Fruit fly (Drosophila melanogaster) whole organism, wandering third instar larva: ENCODE data around the gene vari.

ENCODE experiments used
- Abd-B ChIP-seq: fragments of >200 bp; optimal IDR thresholded peaks from 2 replicates; lab custom pipeline; 2017; ENCODE audit warnings: missing biosample characterization, missing genetic modification characterization
- CG32264 ChIP-seq: fragments of 200-800 bp; sonication (Bioruptor generic); optimal IDR thresholded peaks from 2 replicates; lab custom pipeline; 2016; ENCODE audit warnings: missing biosample characterization, missing genetic modification characterization
- CG9705 ChIP-seq: fragments of 200-800 bp; sonication (Bioruptor generic); optimal IDR thresholded peaks from 2 replicates; lab custom pipeline; 2018; ENCODE audit warnings: missing biosample characterization, mild to moderate bottlenecking, missing genetic modification characterization
- CrebA ChIP-seq: fragments of 200-800 bp; sonication (Bioruptor generic); optimal IDR thresholded peaks from 2 replicates; lab custom pipeline; 2016; ENCODE audit warnings: missing biosample characterization, mild to moderate bottlenecking, missing genetic modification characterization, borderline replicate concordance
- Dfd ChIP-seq: fragments of >200 bp; optimal IDR thresholded peaks from 2 replicates; lab custom pipeline; 2017; ENCODE audit warnings: missing biosample characterization, missing genetic modification characterization
- Dif ChIP-seq: fragments of 200-275, 200-300 bp; sonication (Bioruptor generic); optimal IDR thresholded peaks from 2 replicates; lab custom pipeline; 2018; ENCODE audit warnings: missing biosample characterization, missing genetic modification characterization; ENCODE audit not compliant: partially characterized antibody
- GATAd ChIP-seq: sonication (Bioruptor generic); optimal IDR thresholded peaks from 2 replicates; lab custom pipeline; 2016; ENCODE audit warnings: missing biosample characterization, missing genetic modification characterization
- Hnf4 ChIP-seq: fragments of 200-800 bp; sonication (Bioruptor generic); optimal IDR thresholded peaks from 2 replicates; lab custom pipeline; 2016; ENCODE audit warnings: missing biosample characterization, mild to moderate bottlenecking, missing genetic modification characterization
- Hr78 ChIP-seq: fragments of >200 bp; optimal IDR thresholded peaks from 2 replicates; lab custom pipeline; 2017; ENCODE audit warnings: missing biosample characterization, missing genetic modification characterization
- Myc ChIP-seq: fragments of >200 bp; optimal IDR thresholded peaks from 2 replicates; lab custom pipeline; 2017
- N ChIP-seq: fragments of >200 bp; optimal IDR thresholded peaks from 2 replicates; lab custom pipeline; 2018; ENCODE audit warnings: missing biosample characterization, missing external identifiers, missing genetic modification characterization
- OdsH ChIP-seq: fragments of 200-800 bp; sonication (Bioruptor generic); optimal IDR thresholded peaks from 2 replicates; lab custom pipeline; 2016; ENCODE audit warnings: missing biosample characterization, mild to moderate bottlenecking, missing genetic modification characterization
- Sp1 ChIP-seq: fragments of 200-800 bp; sonication (Bioruptor generic); optimal IDR thresholded peaks from 3 replicates; lab custom pipeline; 2019; ENCODE audit warnings: missing biosample characterization, mild to moderate bottlenecking, missing genetic modification characterization, moderate library complexity
- Vsx2 ChIP-seq: fragments of 200-300, 225-300 bp; sonication (Bioruptor generic); optimal IDR thresholded peaks from 2 replicates; lab custom pipeline; 2018; ENCODE audit warnings: missing biosample characterization, missing genetic modification characterization; ENCODE audit not compliant: partially characterized antibody
- br ChIP-seq: fragments of 200-800 bp; sonication (Bioruptor generic); optimal IDR thresholded peaks from 2 replicates; lab custom pipeline; 2016; ENCODE audit warnings: missing biosample characterization, missing genetic modification characterization
- brk ChIP-seq: fragments of 200-800 bp; sonication (Bioruptor generic); optimal IDR thresholded peaks from 2 replicates; lab custom pipeline; 2016; ENCODE audit warnings: missing biosample characterization, mild to moderate bottlenecking, missing genetic modification characterization
- dl ChIP-seq, 2 experiments: fragments of 175-275, 200-275 bp in 1 of 2; fragments of 200-275 bp in 1 of 2; sonication (Bioruptor generic); optimal IDR thresholded peaks; lab custom pipeline; 2018; ENCODE audit warnings: mild to moderate bottlenecking in 2 of 2, missing biosample characterization in 2 of 2, missing genetic modification characterization in 2 of 2, moderate library complexity in 2 of 2; ENCODE audit not compliant: partially characterized antibody in 2 of 2, insufficient read depth in 1 of 2
- dmrt93B ChIP-seq: fragments of 200-800 bp; sonication (Bioruptor generic); optimal IDR thresholded peaks from 2 replicates; lab custom pipeline; 2018; ENCODE audit warnings: missing biosample characterization, mild to moderate bottlenecking, missing genetic modification characterization
- dsf ChIP-seq: sonication (Bioruptor generic); optimal IDR thresholded peaks from 2 replicates; lab custom pipeline; 2016; ENCODE audit warnings: missing biosample characterization, missing genetic modification characterization, borderline replicate concordance
- ey ChIP-seq: fragments of 200-800 bp; sonication (Bioruptor generic); optimal IDR thresholded peaks from 2 replicates; lab custom pipeline; 2016; ENCODE audit warnings: missing biosample characterization, missing genetic modification characterization
- foxo ChIP-seq, 2 experiments: fragments of 200-800 bp; sonication (Bioruptor generic); optimal IDR thresholded peaks; 2 replicates in 1 of 2; 3 replicates in 1 of 2; lab custom pipeline; 2016 to 2017; ENCODE audit warnings: missing biosample characterization in 2 of 2, missing genetic modification characterization in 2 of 2
- fru ChIP-seq: fragments of 200-800 bp; sonication (Bioruptor generic); optimal IDR thresholded peaks from 3 replicates; lab custom pipeline; 2016; ENCODE audit warnings: missing biosample characterization, mild to moderate bottlenecking, missing genetic modification characterization
- h ChIP-seq: fragments of 200-800 bp; sonication (Bioruptor generic); optimal IDR thresholded peaks from 3 replicates; lab custom pipeline; 2016; ENCODE audit warnings: missing biosample characterization, mild to moderate bottlenecking, missing genetic modification characterization
- jim ChIP-seq: fragments of 175-275, 200-325 bp; sonication (Bioruptor generic); optimal IDR thresholded peaks from 2 replicates; lab custom pipeline; 2016; ENCODE audit warnings: missing biosample characterization, mild to moderate bottlenecking, missing genetic modification characterization
- lola ChIP-seq: fragments of >200 bp; optimal IDR thresholded peaks from 2 replicates; lab custom pipeline; 2017; ENCODE audit warnings: missing biosample characterization, missing genetic modification characterization
- pan ChIP-seq: fragments of >200 bp; optimal IDR thresholded peaks from 2 replicates; lab custom pipeline; 2017
- rgr ChIP-seq: fragments of 200-800 bp; sonication (Bioruptor generic); optimal IDR thresholded peaks from 3 replicates; lab custom pipeline; 2016; ENCODE audit warnings: missing biosample characterization, mild to moderate bottlenecking, missing genetic modification characterization
- sage ChIP-seq: fragments of 200-800 bp; sonication (Bioruptor generic); optimal IDR thresholded peaks from 2 replicates; lab custom pipeline; 2016; ENCODE audit warnings: missing biosample characterization, mild to moderate bottlenecking, missing genetic modification characterization
- tai ChIP-seq: sonication (Bioruptor generic); optimal IDR thresholded peaks from 2 replicates; lab custom pipeline; 2016; ENCODE audit warnings: missing biosample characterization, missing genetic modification characterization
- woc ChIP-seq: sonication (Bioruptor generic); optimal IDR thresholded peaks from 2 replicates; lab custom pipeline; 2016; ENCODE audit warnings: missing biosample characterization, mild to moderate bottlenecking, missing genetic modification characterization

vari gene

DNA sequence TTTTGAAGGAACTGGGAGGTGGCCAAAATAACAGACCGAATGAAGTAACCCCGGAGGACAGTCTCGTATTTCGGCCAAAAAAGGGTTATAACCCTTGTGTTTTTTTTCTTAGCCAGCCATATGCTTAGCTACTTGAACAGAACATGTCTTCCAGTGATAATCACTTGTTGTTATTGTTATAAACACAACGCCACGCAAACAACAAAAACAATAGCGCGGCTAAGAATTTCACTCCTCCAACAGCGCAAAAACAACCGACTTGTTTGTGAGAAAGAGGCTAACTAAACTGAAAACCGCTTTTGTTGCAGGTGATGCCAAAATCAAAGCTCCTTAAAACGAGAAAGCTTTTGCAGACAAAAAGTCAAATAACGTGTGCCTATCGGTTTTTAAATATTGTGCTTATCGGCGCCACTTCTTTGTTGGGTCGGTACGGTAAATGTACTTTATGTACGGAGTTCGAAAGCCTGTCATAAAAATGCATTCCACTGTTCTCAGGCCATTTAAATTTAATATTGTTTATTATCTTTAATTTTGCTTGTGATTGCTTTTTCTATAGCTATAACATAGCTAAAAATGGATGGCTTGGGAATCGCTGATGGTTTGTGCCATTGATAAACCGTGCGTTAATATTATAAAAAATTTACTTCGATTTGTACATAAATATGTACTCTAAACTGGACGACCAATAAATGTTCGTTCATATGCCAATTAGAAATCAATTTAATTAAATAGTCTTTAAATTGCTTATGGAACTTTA lies at the start of gene vari:
Gene vari, minus strand, starts transcription at position 285 of the 757 bp plus-strand sequence.
- TF ChIP-seq Dif (GFP tag; lab: Kevin White, UChicago) (peak; percentile 35), Dfd (GFP tag; lab: Kevin White, UChicago) (no peak), dl (GFP tag; optimal IDR thresholded peaks at IDR 0.05; lab: Kevin White, UChicago; ENCODE audit: insufficient read depth in 1 of 2, partially characterized antibody in 2 of 2) (peak in 1 of 2 experiments; percentile 41), GATAd (GFP tag; lab: Kevin White, UChicago) (no peak), sage (peak; percentile 10), rgr (GFP tag; lab: Kevin White, UChicago) (no peak), Sp1 (GFP tag; lab: Kevin White, UChicago) (peak; percentile 11), Myc (lab: Kevin White, UChicago) (peak; percentile 92), Vsx2 (peak; percentile 43), Abd-B (GFP tag; lab: Kevin White, UChicago) (no peak), ey (no peak), tai (GFP tag; lab: Kevin White, UChicago) (no peak)
- TF ChIP-seq, all 38 proteins: peak for 6

DNA sequence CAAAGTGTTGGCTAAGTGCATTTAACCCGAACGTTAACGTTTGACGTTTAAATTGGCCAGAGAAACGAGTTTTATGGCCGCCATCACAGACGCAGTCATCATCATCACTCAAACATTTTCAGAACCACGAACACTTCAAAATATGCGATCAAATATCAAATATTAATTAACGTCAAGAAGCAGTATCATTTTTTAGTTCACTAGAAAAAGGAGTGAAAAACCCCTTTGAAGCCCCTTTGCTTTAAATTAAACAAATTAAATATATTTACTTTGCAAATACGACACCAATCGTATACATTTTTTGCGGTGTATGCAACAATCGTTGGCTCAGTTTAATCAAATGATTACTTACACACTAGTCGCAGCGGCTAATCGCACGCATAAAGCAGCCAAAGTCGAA lies 47.5 kb upstream of the vari start:
- TF ChIP-seq CrebA (GFP tag; lab: Kevin White, UChicago) (no peak), ey (no peak), fru (GFP tag; lab: Kevin White, UChicago) (no peak), CG9705 (GFP tag; lab: Kevin White, UChicago) (no peak), h (GFP tag; lab: Kevin White, UChicago) (no peak), CG32264 (GFP tag; lab: Kevin White, UChicago) (no peak)

DNA sequence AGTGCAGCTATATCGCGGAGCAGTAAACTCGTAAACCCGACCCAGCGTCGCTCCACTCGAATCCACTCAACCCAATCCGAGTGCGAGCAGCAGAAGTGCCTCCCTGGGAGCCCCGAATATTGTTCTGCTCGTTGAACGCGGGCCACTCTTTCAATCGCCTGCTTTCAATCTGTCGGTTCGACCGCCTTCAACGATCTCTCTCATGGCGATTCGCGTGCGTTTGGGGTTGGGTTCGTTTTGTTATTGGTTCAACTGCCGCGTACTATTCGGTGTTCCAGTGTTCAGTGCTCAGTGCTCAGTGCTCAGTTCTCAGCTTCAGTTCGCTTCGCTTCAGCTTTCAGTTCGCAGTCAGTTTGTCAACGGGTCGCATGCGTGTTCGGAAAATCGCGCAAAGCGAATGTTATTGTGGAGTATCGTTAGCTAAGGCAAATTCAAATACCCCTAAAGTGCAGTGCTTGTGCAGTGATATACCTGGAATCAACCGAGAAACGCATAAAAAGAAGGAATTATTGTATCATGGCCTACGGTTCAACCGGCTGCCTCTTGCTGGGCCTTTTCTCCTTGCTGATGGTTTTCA lies 43.7 kb upstream of the vari start, which contains the start of gene CG31676:
Gene CG31676, plus strand, starts transcription at position 289 of the 577 bp plus-strand sequence.
- TF ChIP-seq CrebA (GFP tag; lab: Kevin White, UChicago) (no peak), Dfd (GFP tag; lab: Kevin White, UChicago) (no peak), br (GFP tag; lab: Kevin White, UChicago) (no peak), brk (GFP tag; lab: Kevin White, UChicago) (no peak)
- TF ChIP-seq, all 38 proteins: peak for 0

DNA sequence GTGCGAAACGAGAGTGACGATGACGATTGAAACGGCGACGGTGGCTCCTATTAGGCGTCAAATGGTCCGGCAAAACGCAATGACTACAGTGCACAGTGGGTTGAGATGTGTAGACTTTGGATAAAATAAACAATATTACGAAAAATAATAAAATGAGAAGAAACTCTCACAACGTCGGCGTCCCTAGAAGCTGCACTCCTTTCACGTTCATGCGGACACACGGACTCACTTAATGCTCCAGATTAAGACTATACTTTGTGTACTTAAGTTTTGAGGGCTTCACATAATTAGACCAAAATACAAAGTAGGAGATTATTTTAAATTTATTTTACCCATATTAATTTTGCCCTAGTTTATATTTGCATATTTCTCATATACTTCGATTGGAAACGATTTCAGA lies 43.2 kb upstream of the vari start:
- no peak for TF ChIP-seq dl (GFP tag; optimal IDR thresholded peaks at IDR 0.05; lab: Kevin White, UChicago; ENCODE audit: insufficient read depth in 1 of 2, partially characterized antibody in 2 of 2)

DNA sequence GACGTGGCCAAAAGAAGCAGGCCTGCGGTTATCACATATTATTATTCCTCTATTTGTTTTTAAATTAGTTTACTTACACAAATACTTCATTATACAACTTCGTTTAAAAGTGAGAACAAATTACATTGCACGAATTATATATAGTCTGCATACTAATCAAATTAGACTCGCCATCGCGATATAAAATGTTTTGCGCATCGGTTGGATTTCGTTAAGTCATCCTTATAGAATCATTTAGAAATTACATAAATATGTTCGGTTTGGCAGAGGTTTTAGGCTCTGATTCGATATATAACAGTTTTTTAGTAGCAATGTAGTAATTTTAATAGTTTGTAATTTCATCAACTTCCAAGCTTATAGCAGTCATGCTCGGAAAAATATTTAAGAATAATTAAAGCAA lies 41.0 kb upstream of the vari start, which contains the start of gene Spn38F:
Gene Spn38F, minus strand, starts transcription at position 101 of the 400 bp plus-strand sequence.
- TF ChIP-seq CG32264 (GFP tag; lab: Kevin White, UChicago) (no peak), Vsx2 (no peak), jim (no peak), Dfd (GFP tag; lab: Kevin White, UChicago) (no peak), Sp1 (GFP tag; lab: Kevin White, UChicago) (no peak), N (GFP tag; lab: Kevin White, UChicago) (no peak), CrebA (GFP tag; lab: Kevin White, UChicago) (no peak), pan (lab: Kevin White, UChicago) (no peak), fru (GFP tag; lab: Kevin White, UChicago) (no peak), CG9705 (GFP tag; lab: Kevin White, UChicago) (no peak), Hnf4 (GFP tag; lab: Kevin White, UChicago) (no peak), dsf (GFP tag; lab: Kevin White, UChicago) (no peak)

DNA sequence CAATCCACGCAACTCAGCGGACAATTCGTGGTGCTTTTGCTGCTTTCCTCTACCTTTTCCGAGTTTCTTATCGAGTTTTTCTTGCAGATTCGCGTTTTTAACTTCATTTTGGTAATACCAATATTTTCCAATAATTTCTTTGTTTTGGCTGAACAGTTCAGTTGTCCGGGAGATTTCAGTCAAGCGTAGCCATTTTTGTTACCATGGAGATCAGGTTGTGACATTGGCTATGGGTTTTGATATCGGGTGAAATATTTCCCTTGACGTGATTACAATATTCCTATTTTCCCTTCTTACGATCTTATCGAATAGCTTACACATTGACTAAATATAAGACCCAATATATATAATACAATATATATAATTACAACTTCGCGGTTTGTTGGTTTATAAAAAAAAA lies 38.7 kb upstream of the vari start, which contains the start of gene Oseg5:
Gene Oseg5, minus strand, starts transcription at position 340 of the 400 bp plus-strand sequence.
- TF ChIP-seq dmrt93B (GFP tag; lab: Kevin White, UChicago): no peak
- no peak for TF ChIP-seq brk (GFP tag; lab: Kevin White, UChicago)
- no peak for TF ChIP-seq sage
- no peak for TF ChIP-seq woc
- TF ChIP-seq Hr78 (GFP tag; lab: Kevin White, UChicago): no peak
- TF ChIP-seq ey: no peak
- no peak for TF ChIP-seq pan (lab: Kevin White, UChicago)
- TF ChIP-seq CrebA (GFP tag; lab: Kevin White, UChicago): no peak
- TF ChIP-seq jim: no peak
- TF ChIP-seq Hnf4 (GFP tag; lab: Kevin White, UChicago): no peak
- TF ChIP-seq CG9705 (GFP tag; lab: Kevin White, UChicago): no peak
- no peak for TF ChIP-seq foxo (GFP tag; optimal IDR thresholded peaks at IDR 0.05; lab: Kevin White, UChicago)
- TF ChIP-seq GATAd (GFP tag; lab: Kevin White, UChicago): no peak
- no peak for TF ChIP-seq OdsH
- no peak for TF ChIP-seq lola (GFP tag; lab: Kevin White, UChicago)
- no peak for TF ChIP-seq Dif (GFP tag; lab: Kevin White, UChicago)
